Worm (Caenorhabditis elegans) whole organism, L4 larva: Measurements from ENCODE around the gene C38H2.3.

ENCODE experiments used
- F26F4.8 ChIP-seq: fragments of 200-800 bp; sonication (Bioruptor generic); conservative IDR thresholded peaks from 2 replicates; pipeline ENCODE4 v1.3.6; 2022; ENCODE audit warnings: missing genetic modification characterization, missing compliant biosample characterization
- F49E8.2 ChIP-seq: sonication (generic microtip); optimal IDR thresholded peaks from 2 replicates; lab custom pipeline; 2016; ENCODE audit warnings: missing compliant biosample characterization, mild to moderate bottlenecking, missing genetic modification characterization, borderline replicate concordance
- R02D3.7 ChIP-seq: fragments of 150-350 bp; sonication (generic microtip); optimal IDR thresholded peaks from 3 replicates; lab custom pipeline; 2014; ENCODE audit warnings: missing biosample characterization, missing genetic modification characterization
- Y105C5A.15 ChIP-seq: fragments of 200-800 bp; sonication (Bioruptor generic); IDR thresholded peaks from 2 replicates; pipeline ENCODE4 v1.3.6; 2022; ENCODE audit warnings: missing genetic modification characterization, missing compliant biosample characterization
- Y75B8A.6 ChIP-seq: fragments of 200-800 bp; sonication (Bioruptor generic); IDR thresholded peaks from 2 replicates; pipeline ENCODE4 v1.3.6; 2022; ENCODE audit warnings: missing genetic modification reagents, missing genetic modification characterization, missing compliant biosample characterization
- ZK337.2 ChIP-seq: fragments of 200-800 bp; sonication (Bioruptor generic); IDR thresholded peaks from 2 replicates; pipeline ENCODE4 v1.3.6; 2022; ENCODE audit warnings: missing genetic modification reagents, missing genetic modification characterization, missing compliant biosample characterization
- aha-1 ChIP-seq: fragments of 150-350 bp; peaks from one replicate; lab custom pipeline; 2014; ENCODE audit warnings: missing biosample characterization, missing genetic modification characterization
- attf-4 ChIP-seq: sonication (generic microtip); optimal IDR thresholded peaks from 3 replicates; lab custom pipeline; 2017; ENCODE audit warnings: missing biosample characterization, missing genetic modification characterization
- ceh-44 ChIP-seq: fragments of 200-800 bp; sonication (Bioruptor generic); IDR thresholded peaks from 2 replicates; pipeline ENCODE4 v1.3.6; 2022; ENCODE audit warnings: missing genetic modification reagents, missing genetic modification characterization, missing compliant biosample characterization
- ceh-62 ChIP-seq: sonication (generic microtip); optimal IDR thresholded peaks from 2 replicates; lab custom pipeline; 2017; ENCODE audit warnings: missing biosample characterization, missing genetic modification characterization
- ctbp-1 ChIP-seq: fragments of 200-800 bp; sonication (Bioruptor generic); IDR thresholded peaks from 2 replicates; pipeline ENCODE4 v1.3.6; 2022; ENCODE audit warnings: missing genetic modification reagents, missing genetic modification characterization, missing compliant biosample characterization
- dmd-8 ChIP-seq: fragments of 200-800 bp; sonication (Bioruptor generic); IDR thresholded peaks from 2 replicates; pipeline ENCODE4 v1.3.6; 2022; ENCODE audit warnings: missing genetic modification characterization, missing compliant biosample characterization
- dmd-9 ChIP-seq: fragments of 200-800 bp; sonication (Bioruptor generic); IDR thresholded peaks from 2 replicates; pipeline ENCODE4 v1.3.6; 2022; ENCODE audit warnings: missing genetic modification reagents, missing genetic modification characterization, missing compliant biosample characterization
- egl-27 ChIP-seq: sonication (generic microtip); optimal IDR thresholded peaks from 3 replicates; lab custom pipeline; 2017; ENCODE audit warnings: missing biosample characterization, missing genetic modification reagents, missing genetic modification characterization
- egl-43 ChIP-seq: fragments of 200-800 bp; sonication (Bioruptor generic); IDR thresholded peaks from 2 replicates; pipeline ENCODE4 v1.3.6; 2022; ENCODE audit warnings: missing genetic modification reagents, missing genetic modification characterization, missing compliant biosample characterization
- fkh-10 ChIP-seq: fragments of 150-350 bp; optimal IDR thresholded peaks from 2 replicates; lab custom pipeline; 2014; ENCODE audit warnings: missing biosample characterization, missing genetic modification reagents, missing genetic modification characterization
- hmg-1.1 ChIP-seq: fragments of 200-800 bp; sonication (Bioruptor generic); IDR thresholded peaks from 2 replicates; pipeline ENCODE4 v1.3.6; 2022; ENCODE audit warnings: missing genetic modification reagents, missing genetic modification characterization, missing compliant biosample characterization
- jun-1 ChIP-seq: fragments of 150-350 bp; optimal IDR thresholded peaks from 2 replicates; lab custom pipeline; 2014; ENCODE audit warnings: missing biosample characterization, missing genetic modification reagents, missing genetic modification characterization
- lim-7 ChIP-seq: fragments of 200-800 bp; sonication (Bioruptor generic); IDR thresholded peaks from 2 replicates; pipeline ENCODE4 v1.3.6; 2022; ENCODE audit warnings: missing genetic modification characterization, missing compliant biosample characterization
- lin-29 ChIP-seq: fragments of 200-800 bp; sonication (Bioruptor generic); IDR thresholded peaks from 2 replicates; pipeline ENCODE4 v1.3.6; 2022; ENCODE audit warnings: missing genetic modification reagents, missing genetic modification characterization, missing compliant biosample characterization
- lir-3 ChIP-seq: sonication (generic microtip); optimal IDR thresholded peaks from 2 replicates; lab custom pipeline; 2016; ENCODE audit warnings: mild to moderate bottlenecking, missing genetic modification characterization, missing compliant biosample characterization
- lsy-2 ChIP-seq, 2 experiments: fragments of 150-350 bp in 1 of 2; sonication (generic microtip) in 1 of 2; optimal IDR thresholded peaks; 2 replicates each; lab custom pipeline; 2014 to 2017; ENCODE audit warnings: missing biosample characterization in 2 of 2, missing genetic modification characterization in 2 of 2
- madf-5 ChIP-seq, 2 experiments: fragments of 200-800 bp; sonication (Bioruptor generic); IDR thresholded peaks; 2 replicates each; pipeline ENCODE4 v1.3.6; 2022; ENCODE audit warnings: missing compliant biosample characterization in 2 of 2, missing genetic modification characterization in 2 of 2
- mdl-1 ChIP-seq, 2 experiments: fragments of 150-350 bp in 1 of 2; sonication (generic microtip) in 1 of 2; optimal IDR thresholded peaks; 2 replicates each; lab custom pipeline; 2014 to 2017; ENCODE audit warnings: missing biosample characterization in 2 of 2, missing genetic modification characterization in 2 of 2
- mdt-29 ChIP-seq: fragments of 200-800 bp; sonication (Bioruptor generic); IDR thresholded peaks from 2 replicates; pipeline ENCODE4 v1.3.6; 2022; ENCODE audit warnings: missing genetic modification reagents, missing genetic modification characterization, missing compliant biosample characterization
- mep-1 ChIP-seq: fragments of 150-350 bp; sonication (generic microtip); optimal IDR thresholded peaks from 3 replicates; lab custom pipeline; 2014; ENCODE audit warnings: missing biosample characterization, missing genetic modification characterization
- mes-2 ChIP-seq: sonication (generic microtip); optimal IDR thresholded peaks from 2 replicates; lab custom pipeline; 2016; ENCODE audit warnings: missing genotype, mild to moderate bottlenecking, missing genetic modification characterization, missing compliant biosample characterization; ENCODE audit not compliant: poor library complexity, severe bottlenecking
- nhr-102 ChIP-seq: sonication (generic microtip); optimal IDR thresholded peaks from 2 replicates; lab custom pipeline; 2016; ENCODE audit warnings: mild to moderate bottlenecking, missing genetic modification characterization, moderate library complexity, missing compliant biosample characterization
- nhr-41 ChIP-seq: fragments of 200-800 bp; sonication (Bioruptor generic); IDR thresholded peaks from 2 replicates; pipeline ENCODE4 v1.3.6; 2022; ENCODE audit warnings: missing genetic modification reagents, missing genetic modification characterization, missing compliant biosample characterization
- nhr-42 ChIP-seq: fragments of 200-800 bp; sonication (Bioruptor generic); IDR thresholded peaks from 2 replicates; pipeline ENCODE4 v1.3.6; 2022; ENCODE audit warnings: missing genetic modification characterization, missing compliant biosample characterization
- nhr-48 ChIP-seq: sonication (generic microtip); optimal IDR thresholded peaks from 2 replicates; lab custom pipeline; 2016; ENCODE audit warnings: mild to moderate bottlenecking, missing genetic modification characterization, missing compliant biosample characterization
- nhr-6 ChIP-seq: fragments of 150-350 bp; optimal IDR thresholded peaks from 2 replicates; lab custom pipeline; 2014; ENCODE audit warnings: missing biosample characterization, missing genetic modification characterization
- nhr-76 ChIP-seq: fragments of 150-350 bp; optimal IDR thresholded peaks from 2 replicates; lab custom pipeline; 2014; ENCODE audit warnings: missing biosample characterization, missing genetic modification characterization
- pha-4 ChIP-seq, 2 experiments: fragments of 150-350 bp in 1 of 2; fragments of 200-800 bp in 1 of 2; sonication (Bioruptor generic) in 1 of 2; IDR thresholded peaks in 1 of 2; optimal IDR thresholded peaks in 1 of 2; 2 replicates each; pipeline versions ENCODE4 v1.3.6 to Lab custom; 2014 to 2022; ENCODE audit warnings: missing genetic modification characterization in 2 of 2, missing genetic modification reagents in 2 of 2, missing biosample characterization in 1 of 2, missing compliant biosample characterization in 1 of 2
- skn-1 ChIP-seq: fragments of 150-350 bp; optimal IDR thresholded peaks from 2 replicates; lab custom pipeline; 2014; ENCODE audit warnings: missing biosample characterization, missing genetic modification characterization
- snpc-1.2 ChIP-seq: fragments of 200-800 bp; sonication (Bioruptor generic); IDR thresholded peaks from 2 replicates; pipeline ENCODE4 v1.3.6; 2022; ENCODE audit warnings: missing genetic modification reagents, missing genetic modification characterization, missing compliant biosample characterization
- tag-97 ChIP-seq: fragments of 200-800 bp; sonication (Bioruptor generic); IDR thresholded peaks from 2 replicates; pipeline ENCODE4 v1.3.6; 2022; ENCODE audit warnings: missing genetic modification characterization, missing compliant biosample characterization
- unc-39 ChIP-seq: sonication (generic microtip); optimal IDR thresholded peaks from 2 replicates; lab custom pipeline; 2017; ENCODE audit warnings: missing biosample characterization, missing genetic modification characterization
- unc-62 ChIP-seq, 3 experiments: fragments of 150-350 bp in 1 of 3; sonication (generic microtip); optimal IDR thresholded peaks in 2 of 3; peaks in 1 of 3; 1 replicate in 1 of 3; 2 replicates in 2 of 3; lab custom pipeline; 2014 to 2017; ENCODE audit warnings: missing biosample characterization in 3 of 3, missing genetic modification characterization in 3 of 3, missing genetic modification reagents in 3 of 3, missing genotype in 1 of 3
- zfp-2 ChIP-seq: sonication (generic microtip); optimal IDR thresholded peaks from 2 replicates; lab custom pipeline; 2016; ENCODE audit warnings: mild to moderate bottlenecking, missing genetic modification characterization, missing compliant biosample characterization
- zfp-3 ChIP-seq: fragments of 200-800 bp; sonication (Bioruptor generic); conservative IDR thresholded peaks from 2 replicates; pipeline ENCODE4 v1.3.6; 2022; ENCODE audit warnings: missing genetic modification reagents, missing genetic modification characterization, missing compliant biosample characterization
- zip-11 ChIP-seq: fragments of 200-800 bp; sonication (Bioruptor generic); IDR thresholded peaks from 2 replicates; pipeline ENCODE4 v1.3.6; 2022; ENCODE audit warnings: missing genetic modification characterization, missing compliant biosample characterization

C38H2.3 gene

ce11 chrIII:10398919-10399318, 12.5 kb upstream of the C38H2.3 start (continued):
- no peak for TF ChIP-seq dmd-9
- no peak for TF ChIP-seq madf-5 (GFP tag; IDR thresholded peaks at IDR 0.05; lab: Robert Waterston, UW)
- TF ChIP-seq aha-1 (tag; lab: Kevin White, UChicago), result peak; percentile 82
- TF ChIP-seq egl-43 (GFP tag; lab: Robert Waterston, UW), result 0 out of 2 replicates have a peak, but pooled peaks have one; percentile 20
- no peak for TF ChIP-seq ceh-62
- TF ChIP-seq R02D3.7 (tag; lab: Kevin White, UChicago), result no peak
- TF ChIP-seq nhr-48, result no peak
- no peak for TF ChIP-seq egl-27
- no peak for TF ChIP-seq Y75B8A.6 (GFP tag; lab: Robert Waterston, UW)
- no peak for TF ChIP-seq lin-29 (GFP tag; lab: Robert Waterston, UW)
- peak in 1 of 2 experiments; percentile 47 for TF ChIP-seq unc-62 (GFP tag; optimal IDR thresholded peaks at IDR 0.05 in 1 of 2; lab: Kevin White, UChicago)
- TF ChIP-seq unc-62 (tag; optimal IDR thresholded peaks at IDR 0.05; lab: Kevin White, UChicago), result no peak
- TF ChIP-seq hmg-1.1, result peak; percentile 60; the same call in 1 of the 2 replicates
- no peak for TF ChIP-seq nhr-102 (tag; lab: Kevin White, UChicago)
- TF ChIP-seq zip-11 (GFP tag; lab: Robert Waterston, UW), result no peak
- TF ChIP-seq nhr-76, result no peak
- TF ChIP-seq F26F4.8, result no peak
- no peak for TF ChIP-seq lim-7
- no peak for TF ChIP-seq F49E8.2
- TF ChIP-seq Y105C5A.15 (GFP tag; lab: Robert Waterston, UW), result no peak
- TF ChIP-seq pha-4 (GFP tag; IDR thresholded peaks at IDR 0.05; lab: Robert Waterston, UW), result no peak; the same call in 1 of the 2 replicates
- TF ChIP-seq pha-4 (tag; optimal IDR thresholded peaks at IDR 0.05; lab: Kevin White, UChicago), result no peak
- no peak for TF ChIP-seq jun-1 (tag; lab: Kevin White, UChicago)
- TF ChIP-seq dmd-8 (GFP tag; lab: Robert Waterston, UW), result no peak
- no peak for TF ChIP-seq ZK337.2 (GFP tag; lab: Robert Waterston, UW)
- no peak for TF ChIP-seq nhr-42 (GFP tag; lab: Robert Waterston, UW)
- TF ChIP-seq mes-2, result peak; percentile 21
- TF ChIP-seq lir-3 (tag; lab: Kevin White, UChicago), result no peak
- peak in 1 of 2 experiments; percentile 26 for TF ChIP-seq lsy-2 (tag; optimal IDR thresholded peaks at IDR 0.05; lab: Kevin White, UChicago)
- no peak for TF ChIP-seq zfp-2 (tag; lab: Kevin White, UChicago)
- peak in 1 of 2 experiments; percentile 68 for TF ChIP-seq mdl-1 (tag; optimal IDR thresholded peaks at IDR 0.05; lab: Kevin White, UChicago)
- no peak for TF ChIP-seq mdt-29
- no peak for TF ChIP-seq snpc-1.2 (GFP tag; lab: Robert Waterston, UW)
- TF ChIP-seq skn-1 (tag; lab: Kevin White, UChicago), result no peak
- no peak for TF ChIP-seq unc-39 (tag; lab: Kevin White, UChicago)
- TF ChIP-seq mep-1 (tag; lab: Kevin White, UChicago), result peak; percentile 35
- no peak for TF ChIP-seq nhr-41
- no peak for TF ChIP-seq ctbp-1 (GFP tag; lab: Robert Waterston, UW)
- TF ChIP-seq attf-4 (tag; lab: Kevin White, UChicago), result no peak
- no peak for TF ChIP-seq tag-97 (GFP tag; lab: Robert Waterston, UW)
- no peak for TF ChIP-seq zfp-3
- TF ChIP-seq ceh-44 (GFP tag; lab: Robert Waterston, UW), result no peak
- TF ChIP-seq nhr-6 (tag; lab: Kevin White, UChicago), result no peak
- peak; percentile 38 for TF ChIP-seq fkh-10 (GFP tag; lab: Kevin White, UChicago)
